Worm (Caenorhabditis elegans) whole organism, late embryonic: ENCODE data around the gene Y110A2AL.4.

ENCODE experiments used
- T23F11.4 ChIP-seq: fragments of 200-800 bp; sonication (Bioruptor generic); optimal IDR thresholded peaks from 2 replicates; lab custom pipeline; 2018; ENCODE audit warnings: mild to moderate bottlenecking, missing genetic modification characterization, missing compliant biosample characterization
- Y22D7AL.16 ChIP-seq: sonication (generic microtip); optimal IDR thresholded peaks from 2 replicates; lab custom pipeline; 2016; ENCODE audit warnings: missing genetic modification characterization, missing compliant biosample characterization
- ama-1 ChIP-seq: fragments of 150-350 bp; optimal IDR thresholded peaks from 2 replicates; lab custom pipeline; 2014
- ceh-14 ChIP-seq: sonication (generic microtip); optimal IDR thresholded peaks from 2 replicates; lab custom pipeline; 2016; ENCODE audit warnings: missing genotype, missing genetic modification characterization, missing compliant biosample characterization
- ceh-19 ChIP-seq: fragments of 200-800 bp; sonication (Bioruptor generic); optimal IDR thresholded peaks from 2 replicates; lab custom pipeline; 2018; ENCODE audit warnings: mild to moderate bottlenecking, missing genetic modification characterization, missing compliant biosample characterization
- ceh-2 ChIP-seq: sonication (generic microtip); optimal IDR thresholded peaks from 2 replicates; lab custom pipeline; 2016; ENCODE audit warnings: missing genotype, missing genetic modification characterization, missing compliant biosample characterization
- ceh-22 ChIP-seq: sonication (generic microtip); optimal IDR thresholded peaks from 2 replicates; lab custom pipeline; 2017; ENCODE audit warnings: missing biosample characterization, missing genetic modification characterization
- ceh-24 ChIP-seq: sonication (generic microtip); optimal IDR thresholded peaks from 2 replicates; lab custom pipeline; 2016; ENCODE audit warnings: mild to moderate bottlenecking, missing genetic modification characterization, missing compliant biosample characterization
- ceh-30 ChIP-seq: fragments of 150-350 bp; optimal IDR thresholded peaks from 2 replicates; lab custom pipeline; 2014; ENCODE audit warnings: missing biosample characterization, missing genetic modification characterization
- ceh-31 ChIP-seq: sonication (generic microtip); optimal IDR thresholded peaks from 2 replicates; lab custom pipeline; 2016; ENCODE audit warnings: missing genetic modification characterization, missing compliant biosample characterization
- ceh-45 ChIP-seq: fragments of 200-800 bp; sonication (Bioruptor generic); IDR thresholded peaks from 2 replicates; pipeline ENCODE4 v1.3.6; 2022; ENCODE audit warnings: missing genetic modification reagents, missing genetic modification characterization, missing compliant biosample characterization
- ceh-48 ChIP-seq: sonication (generic microtip); optimal IDR thresholded peaks from 2 replicates; lab custom pipeline; 2016; ENCODE audit warnings: missing genetic modification characterization, inconsistent platforms, missing compliant biosample characterization
- ceh-6 ChIP-seq: fragments of 200-800 bp; sonication (Bioruptor generic); optimal IDR thresholded peaks from 2 replicates; lab custom pipeline; 2018; ENCODE audit warnings: mild to moderate bottlenecking, missing genetic modification characterization, missing compliant biosample characterization
- ceh-9 ChIP-seq: sonication (generic microtip); optimal IDR thresholded peaks from 2 replicates; lab custom pipeline; 2016; ENCODE audit warnings: mild to moderate bottlenecking, missing genetic modification characterization, inconsistent platforms, missing compliant biosample characterization
- che-1 ChIP-seq: sonication (generic microtip); optimal IDR thresholded peaks from 2 replicates; lab custom pipeline; 2016; ENCODE audit warnings: mild to moderate bottlenecking, missing genetic modification characterization, missing compliant biosample characterization
- dmd-4 ChIP-seq: sonication (generic microtip); optimal IDR thresholded peaks from 2 replicates; lab custom pipeline; 2016; ENCODE audit warnings: borderline replicate concordance, missing genetic modification characterization, missing compliant biosample characterization
- dve-1 ChIP-seq: sonication (generic microtip); optimal IDR thresholded peaks from 2 replicates; lab custom pipeline; 2017; ENCODE audit warnings: antibody characterized with exemption, mild to moderate bottlenecking, missing genetic modification characterization, missing compliant biosample characterization
- elt-4 ChIP-seq: sonication (generic microtip); optimal IDR thresholded peaks from 2 replicates; lab custom pipeline; 2016; ENCODE audit warnings: missing genetic modification characterization, missing compliant biosample characterization
- ets-4 ChIP-seq: sonication (generic microtip); optimal IDR thresholded peaks from 2 replicates; lab custom pipeline; 2016; ENCODE audit warnings: missing genetic modification characterization, missing compliant biosample characterization
- fax-1 ChIP-seq: sonication (generic microtip); optimal IDR thresholded peaks from 2 replicates; lab custom pipeline; 2016; ENCODE audit warnings: missing genotype, missing genetic modification characterization, missing compliant biosample characterization
- fkh-10 ChIP-seq: fragments of 150-350 bp; optimal IDR thresholded peaks from 2 replicates; lab custom pipeline; 2014; ENCODE audit warnings: missing biosample characterization, missing genetic modification reagents, missing genetic modification characterization
- hlh-15 ChIP-seq: sonication (generic microtip); optimal IDR thresholded peaks from 2 replicates; lab custom pipeline; 2016; ENCODE audit warnings: missing genetic modification characterization, missing compliant biosample characterization
- hlh-30 ChIP-seq: sonication (generic microtip); optimal IDR thresholded peaks from 2 replicates; lab custom pipeline; 2017; ENCODE audit warnings: antibody characterized with exemption, missing genetic modification characterization, missing compliant biosample characterization; ENCODE audit not compliant: insufficient read depth
- hlh-6 ChIP-seq: sonication (generic microtip); optimal IDR thresholded peaks from 2 replicates; lab custom pipeline; 2016; ENCODE audit warnings: missing genotype, missing genetic modification characterization, missing compliant biosample characterization
- hlh-8 ChIP-seq: sonication (generic microtip); optimal IDR thresholded peaks from 2 replicates; lab custom pipeline; 2016; ENCODE audit warnings: missing genotype, missing genetic modification characterization, missing compliant biosample characterization
- nhr-11 ChIP-seq: fragments of 150-350 bp; optimal IDR thresholded peaks from 2 replicates; lab custom pipeline; 2014; ENCODE audit warnings: missing biosample characterization, missing genetic modification characterization
- nhr-232 ChIP-seq: sonication (generic microtip); optimal IDR thresholded peaks from 2 replicates; lab custom pipeline; 2016; ENCODE audit warnings: missing genetic modification characterization, missing compliant biosample characterization
- npax-4 ChIP-seq: sonication (generic microtip); optimal IDR thresholded peaks from 2 replicates; lab custom pipeline; 2016; ENCODE audit warnings: missing genetic modification characterization, missing compliant biosample characterization
- odd-2 ChIP-seq: sonication (generic microtip); optimal IDR thresholded peaks from 2 replicates; lab custom pipeline; 2017; ENCODE audit warnings: antibody characterized with exemption, mild to moderate bottlenecking, missing genetic modification characterization, missing compliant biosample characterization
- pat-9 ChIP-seq: fragments of 200-800 bp; sonication (Bioruptor generic); optimal IDR thresholded peaks from 2 replicates; lab custom pipeline; 2018; ENCODE audit warnings: mild to moderate bottlenecking, missing genetic modification characterization, moderate library complexity, missing compliant biosample characterization
- pax-1 ChIP-seq: fragments of 150-350 bp; optimal IDR thresholded peaks from 2 replicates; lab custom pipeline; 2014; ENCODE audit warnings: missing biosample characterization, missing genetic modification characterization
- pha-2 ChIP-seq: sonication (generic microtip); optimal IDR thresholded peaks from 2 replicates; lab custom pipeline; 2017; ENCODE audit warnings: mild to moderate bottlenecking, missing genetic modification characterization, missing compliant biosample characterization
- pqm-1 ChIP-seq: sonication (generic microtip); optimal IDR thresholded peaks from 2 replicates; lab custom pipeline; 2016; ENCODE audit warnings: missing genetic modification characterization, missing compliant biosample characterization
- pros-1 ChIP-seq: fragments of 150-350 bp; optimal IDR thresholded peaks from 2 replicates; lab custom pipeline; 2014; ENCODE audit warnings: missing biosample characterization, missing genetic modification reagents, missing genetic modification characterization
- ref-2 ChIP-seq: sonication (generic microtip); optimal IDR thresholded peaks from 2 replicates; lab custom pipeline; 2016; ENCODE audit warnings: missing genetic modification characterization, missing compliant biosample characterization
- rnt-1 ChIP-seq: sonication (generic microtip); optimal IDR thresholded peaks from 2 replicates; lab custom pipeline; 2016; ENCODE audit warnings: missing genetic modification characterization, missing compliant biosample characterization
- unc-42 ChIP-seq: sonication (generic microtip); optimal IDR thresholded peaks from 2 replicates; lab custom pipeline; 2016; ENCODE audit warnings: missing genotype, missing genetic modification characterization, missing compliant biosample characterization
- unc-55 ChIP-seq: sonication (generic microtip); optimal IDR thresholded peaks from 2 replicates; lab custom pipeline; 2017; ENCODE audit warnings: missing biosample characterization, missing genetic modification reagents, missing genetic modification characterization
- unc-86 ChIP-seq: sonication (generic microtip); optimal IDR thresholded peaks from 2 replicates; lab custom pipeline; 2016; ENCODE audit warnings: missing genetic modification characterization, missing compliant biosample characterization
- zip-5 ChIP-seq: sonication (generic microtip); optimal IDR thresholded peaks from 2 replicates; lab custom pipeline; 2016; ENCODE audit warnings: missing genetic modification characterization, missing compliant biosample characterization

Y110A2AL.4 gene

ce11 chrII:2865355-2865754 lies 26.3 kb downstream of the Y110A2AL.4 start:
- TF ChIP-seq hlh-30 (tag; lab: Kevin White, UChicago) = no peak
- TF ChIP-seq pros-1 (tag; lab: Kevin White, UChicago) = no peak
- TF ChIP-seq dmd-4 (tag; lab: Kevin White, UChicago) = no peak
- TF ChIP-seq unc-42 (tag; lab: Kevin White, UChicago) = no peak
- no peak for TF ChIP-seq hlh-8
- TF ChIP-seq elt-4 (tag; lab: Kevin White, UChicago) = no peak
- no peak for TF ChIP-seq nhr-232 (tag; lab: Kevin White, UChicago)
- no peak for TF ChIP-seq ceh-22 (tag; lab: Kevin White, UChicago)
- no peak for TF ChIP-seq pha-2 (tag; lab: Kevin White, UChicago)
- TF ChIP-seq pat-9 (tag; lab: Kevin White, UChicago) = no peak

DNA sequence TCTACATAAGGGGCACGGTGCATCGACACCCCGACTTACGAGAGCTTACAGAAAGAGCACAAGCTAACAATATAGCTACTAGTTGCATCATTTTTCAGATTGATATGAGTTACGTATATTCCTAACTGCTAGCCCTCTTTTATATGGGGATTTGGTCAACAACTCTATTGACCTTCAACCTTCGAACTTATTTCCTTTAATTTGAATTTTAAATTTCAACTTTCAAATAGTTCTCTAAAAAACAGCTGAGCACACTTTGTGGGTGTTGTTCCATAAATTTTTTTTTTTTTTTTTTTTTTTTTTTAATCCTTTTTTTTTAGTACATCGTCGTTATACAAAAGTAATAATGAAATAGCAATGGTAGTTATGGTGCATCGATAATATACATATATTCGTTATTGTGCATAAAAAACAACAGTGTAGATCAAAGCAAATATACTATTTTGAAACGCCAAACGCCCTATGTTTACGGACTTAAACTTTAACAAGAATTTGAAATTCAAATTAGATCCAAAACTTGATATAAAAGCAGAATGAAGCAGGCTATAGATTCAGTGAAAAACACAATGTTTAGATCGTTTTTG lies 27.5 kb downstream of the Y110A2AL.4 start, which contains the start of the genes Y110A2AL.9 and Y110A2AL.3:
Gene Y110A2AL.9 (minus strand): TSS at position 101 of the 584 bp plus-strand sequence.
Gene Y110A2AL.3 (plus strand): TSS at position 534 of the 584 bp plus-strand sequence.
- TF ChIP-seq ceh-48 (tag; lab: Kevin White, UChicago) = no peak
- TF ChIP-seq hlh-15 (tag; lab: Kevin White, UChicago) = no peak
- no peak for TF ChIP-seq odd-2 (tag; lab: Kevin White, UChicago)
- TF ChIP-seq ceh-14 (tag; lab: Kevin White, UChicago) = no peak
- TF ChIP-seq dve-1 (tag; lab: Kevin White, UChicago) = no peak
- TF ChIP-seq unc-55 (GFP tag; lab: Kevin White, UChicago) = no peak
- TF ChIP-seq ref-2 = no peak
- no peak for TF ChIP-seq ama-1 (lab: Kevin White, UChicago)
- TF ChIP-seq pqm-1 (tag; lab: Kevin White, UChicago) = no peak
- no peak for TF ChIP-seq ceh-2

ce11 chrII:2867701-2868100 lies 28.6 kb downstream of the Y110A2AL.4 start, which contains the start of gene Y110A2AL.2:
Gene Y110A2AL.2, plus strand, starts transcription at chrII:2868001.
- no peak for TF ChIP-seq nhr-11 (tag; lab: Kevin White, UChicago)
- no peak for TF ChIP-seq ceh-24
- TF ChIP-seq pqm-1 (tag; lab: Kevin White, UChicago) = no peak
- TF ChIP-seq che-1 (tag; lab: Kevin White, UChicago) = no peak
- no peak for TF ChIP-seq pha-2 (tag; lab: Kevin White, UChicago)
- no peak for TF ChIP-seq npax-4 (tag; lab: Kevin White, UChicago)
- no peak for TF ChIP-seq rnt-1 (tag; lab: Kevin White, UChicago)
- TF ChIP-seq hlh-8 = no peak
- no peak for TF ChIP-seq ceh-31 (tag; lab: Kevin White, UChicago)
- no peak for TF ChIP-seq zip-5
- TF ChIP-seq Y22D7AL.16 = no peak
- TF ChIP-seq fax-1 (tag; lab: Kevin White, UChicago) = no peak
- no peak for TF ChIP-seq hlh-6 (tag; lab: Kevin White, UChicago)
- TF ChIP-seq ceh-2 = no peak
- TF ChIP-seq, all 69 proteins: peak for 0

DNA sequence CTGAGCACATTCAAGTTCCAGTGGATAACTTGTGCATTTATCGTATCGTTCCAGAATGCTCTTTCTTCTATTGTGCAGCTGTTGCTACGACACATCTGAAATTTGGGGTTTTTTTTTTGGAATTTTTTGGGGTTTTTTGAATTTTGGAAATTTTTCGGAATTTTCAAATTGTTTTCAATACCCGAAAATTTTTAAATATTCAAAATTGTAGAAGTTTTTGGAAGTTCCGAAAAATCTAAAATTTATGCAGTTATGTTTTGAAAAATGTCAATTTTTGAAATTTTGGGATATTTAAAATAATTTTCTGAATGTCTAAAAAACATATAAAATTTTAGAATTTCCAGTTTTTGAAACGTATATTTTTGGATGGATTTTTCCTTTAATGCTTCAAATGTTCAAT lies 32.7 kb downstream of the Y110A2AL.4 start, which contains the start of gene Y110A2AL.10:
Gene Y110A2AL.10 (minus strand): TSS at position 101 of the 400 bp plus-strand sequence.
- TF ChIP-seq nhr-11 (tag; lab: Kevin White, UChicago) (no peak), ceh-9 (tag; lab: Kevin White, UChicago) (no peak), pax-1 (tag; lab: Kevin White, UChicago) (no peak), ceh-6 (GFP tag; lab: Kevin White, UChicago) (no peak), ceh-30 (tag; lab: Kevin White, UChicago) (no peak), ceh-45 (no peak), odd-2 (tag; lab: Kevin White, UChicago) (no peak), Y22D7AL.16 (no peak), ceh-22 (tag; lab: Kevin White, UChicago) (no peak), fkh-10 (no peak), ets-4 (tag; lab: Kevin White, UChicago) (no peak), hlh-6 (tag; lab: Kevin White, UChicago) (no peak), ceh-19 (GFP tag; lab: Kevin White, UChicago) (no peak), fax-1 (tag; lab: Kevin White, UChicago) (no peak), dmd-4 (tag; lab: Kevin White, UChicago) (no peak), zip-5 (no peak), unc-86 (tag; lab: Kevin White, UChicago) (no peak), rnt-1 (tag; lab: Kevin White, UChicago) (no peak), T23F11.4 (GFP tag; lab: Kevin White, UChicago) (no peak)
